Worm (Caenorhabditis elegans): ENCODE measurements around the gene T04H1.12.

DNA sequence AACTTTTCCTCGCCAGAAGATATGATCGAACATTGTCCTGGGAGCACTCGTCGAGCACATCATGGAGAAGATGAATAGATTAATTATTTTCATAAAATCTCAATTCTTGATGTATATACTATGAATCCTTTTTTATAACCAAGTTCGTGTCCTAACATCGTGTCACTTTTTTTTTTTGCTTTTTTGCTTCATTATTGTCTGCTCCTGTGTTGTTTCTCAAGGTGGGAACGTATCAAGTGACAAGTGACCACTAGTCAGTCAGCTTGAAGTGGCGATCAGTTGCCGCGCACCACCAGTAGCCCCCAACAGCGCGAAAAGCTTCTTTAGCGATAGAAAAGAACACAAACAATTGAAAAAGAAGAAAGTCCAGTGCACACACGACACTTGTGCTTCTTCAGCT lies 3.2 kb upstream of the T04H1.12 start, which contains the start of gene lrx-1:
- no peak for TF ChIP-seq nhr-11 (tag; optimal IDR thresholded peaks at IDR 0.05)
- TF ChIP-seq C38D4.7 (GFP tag; optimal IDR thresholded peaks at IDR 0.05), result no peak
- no peak for TF ChIP-seq pqm-1 (tag; optimal IDR thresholded peaks at IDR 0.05)
- no peak for TF ChIP-seq fkh-10 (GFP tag; optimal IDR thresholded peaks at IDR 0.05)
- no peak for TF ChIP-seq tbx-2 (tag; optimal IDR thresholded peaks at IDR 0.05)
- TF ChIP-seq ztf-16 (tag; optimal IDR thresholded peaks at IDR 0.05), result no peak
- no peak for TF ChIP-seq ceh-45 (GFP tag; IDR thresholded peaks at IDR 0.05)
- TF ChIP-seq ets-4 (tag; optimal IDR thresholded peaks at IDR 0.05), result no peak
- no peak for TF ChIP-seq unc-42 (tag; optimal IDR thresholded peaks at IDR 0.05)
- no peak for TF ChIP-seq ceh-9 (tag; optimal IDR thresholded peaks at IDR 0.05)
- no peak for TF ChIP-seq ceh-14 (tag; optimal IDR thresholded peaks at IDR 0.05)
